Fruit fly (Drosophila melanogaster) whole organism, embryonic: Measurements from ENCODE around the gene CG7264.

Source experiments
- B-H2 ChIP-seq: fragments of 200-800 bp; sonication (Bioruptor generic); optimal IDR thresholded peaks from 2 replicates; lab custom pipeline; 2018; ENCODE audit warnings: missing biosample characterization, mild to moderate bottlenecking, missing genetic modification characterization
- Blimp-1 ChIP-seq: fragments of 200-800 bp; sonication (Bioruptor generic); optimal IDR thresholded peaks from 3 replicates; lab custom pipeline; 2018; ENCODE audit warnings: missing biosample characterization, missing genetic modification characterization, mild to moderate bottlenecking, moderate library complexity, missing genetic modification reagents
- C15 ChIP-seq: fragments of 200-800 bp; sonication (Bioruptor generic); IDR thresholded peaks from 3 replicates; pipeline ENCODE4 v1.3.6; 2022; ENCODE audit warnings: missing biosample characterization, missing genetic modification characterization
- CG11398 ChIP-seq: fragments of 200-800 bp; sonication (Bioruptor generic); optimal IDR thresholded peaks from 2 replicates; lab custom pipeline; 2016; ENCODE audit warnings: missing biosample characterization, missing genetic modification characterization
- CG12299 ChIP-seq: fragments of 200-800 bp; sonication (Bioruptor generic); optimal IDR thresholded peaks from 2 replicates; lab custom pipeline; 2018; ENCODE audit warnings: missing biosample characterization, mild to moderate bottlenecking, missing genetic modification characterization
- CG13424 ChIP-seq: fragments of 200-800 bp; sonication (Bioruptor generic); optimal IDR thresholded peaks from 2 replicates; lab custom pipeline; 2019; ENCODE audit warnings: missing biosample characterization, mild to moderate bottlenecking, missing genetic modification characterization, moderate library complexity
- CG14965 ChIP-seq: fragments of 200-800 bp; sonication (Bioruptor generic); optimal IDR thresholded peaks from 2 replicates; lab custom pipeline; 2016; ENCODE audit warnings: missing biosample characterization, missing genetic modification characterization, borderline replicate concordance
- CG16779 ChIP-seq: fragments of 200-800 bp; sonication (Bioruptor generic); IDR thresholded peaks from 2 replicates; pipeline ENCODE4 v1.3.6; 2022; ENCODE audit warnings: missing biosample characterization, missing genetic modification characterization
- CG17385 ChIP-seq: fragments of 200-800 bp; sonication (Bioruptor generic); optimal IDR thresholded peaks from 3 replicates; lab custom pipeline; 2018; ENCODE audit warnings: missing biosample characterization, mild to moderate bottlenecking, missing genetic modification characterization
- CG30403 ChIP-seq: fragments of 200-800 bp; sonication (Bioruptor generic); optimal IDR thresholded peaks from 3 replicates; lab custom pipeline; 2016; ENCODE audit warnings: missing biosample characterization, missing genetic modification characterization
- CG3281 ChIP-seq: fragments of 200-800 bp; sonication (Bioruptor generic); optimal IDR thresholded peaks from 3 replicates; lab custom pipeline; 2017; ENCODE audit warnings: missing biosample characterization, mild to moderate bottlenecking, missing genetic modification characterization
- CG4360 ChIP-seq: fragments of 200-800 bp; sonication (Bioruptor generic); IDR thresholded peaks from 2 replicates; pipeline ENCODE4 v1.3.6; 2022; ENCODE audit warnings: missing biosample characterization, missing genetic modification characterization
- CG4424 ChIP-seq: fragments of 200-800 bp; sonication (Bioruptor generic); optimal IDR thresholded peaks from 3 replicates; lab custom pipeline; 2016; ENCODE audit warnings: missing biosample characterization, missing genetic modification characterization
- CG4617 ChIP-seq: fragments of 200-800 bp; sonication (Bioruptor generic); optimal IDR thresholded peaks from 3 replicates; lab custom pipeline; 2016; ENCODE audit warnings: missing biosample characterization, missing genetic modification characterization, borderline replicate concordance
- CG6254 ChIP-seq: fragments of 200-800 bp; sonication (Bioruptor generic); optimal IDR thresholded peaks from 3 replicates; lab custom pipeline; 2017; ENCODE audit warnings: mild to moderate bottlenecking, missing biosample characterization, missing genetic modification reagents, missing genetic modification characterization
- CG7271 ChIP-seq: fragments of 200-800 bp; sonication (Bioruptor generic); optimal IDR thresholded peaks from 2 replicates; lab custom pipeline; 2018; ENCODE audit warnings: missing biosample characterization, mild to moderate bottlenecking, missing genetic modification characterization, moderate library complexity
- CG7357 ChIP-seq: fragments of 200-800 bp; sonication (Bioruptor generic); IDR thresholded peaks from 3 replicates; pipeline ENCODE4 v1.3.6; 2022; ENCODE audit warnings: missing biosample characterization, missing genetic modification characterization
- CG7928 ChIP-seq: fragments of 200-800 bp; sonication (Bioruptor generic); optimal IDR thresholded peaks from 2 replicates; lab custom pipeline; 2017; ENCODE audit warnings: missing biosample characterization, mild to moderate bottlenecking, missing genetic modification characterization
- CG8281 ChIP-seq: fragments of 200-800 bp; sonication (Bioruptor generic); optimal IDR thresholded peaks from 2 replicates; lab custom pipeline; 2018; ENCODE audit warnings: missing biosample characterization, mild to moderate bottlenecking, missing genetic modification characterization, moderate library complexity
- CG8388 ChIP-seq: fragments of 200-800 bp; sonication (Bioruptor generic); optimal IDR thresholded peaks from 2 replicates; lab custom pipeline; 2019; ENCODE audit warnings: missing biosample characterization, mild to moderate bottlenecking, missing genetic modification characterization, moderate library complexity
- Ets65A ChIP-seq: fragments of 200-800 bp; sonication (Bioruptor generic); peaks from one replicate; lab custom pipeline; 2016; ENCODE audit warnings: missing biosample characterization, missing genetic modification characterization
- Ets97D ChIP-seq: fragments of 200-800 bp; sonication (Bioruptor generic); optimal IDR thresholded peaks from 3 replicates; lab custom pipeline; 2016; ENCODE audit warnings: missing biosample characterization, missing genetic modification characterization
- HLH54F ChIP-seq: fragments of 200-800 bp; sonication (Bioruptor generic); optimal IDR thresholded peaks from 3 replicates; lab custom pipeline; 2016; ENCODE audit warnings: missing biosample characterization, missing genetic modification characterization
- Hand ChIP-seq: fragments of 200-800 bp; sonication (Bioruptor generic); optimal IDR thresholded peaks from 2 replicates; lab custom pipeline; 2017; ENCODE audit warnings: mild to moderate bottlenecking, missing biosample characterization, missing genetic modification reagents, missing genetic modification characterization
- Meics ChIP-seq: fragments of 200-800 bp; sonication (Bioruptor generic); optimal IDR thresholded peaks from 2 replicates; lab custom pipeline; 2017; ENCODE audit warnings: missing biosample characterization, mild to moderate bottlenecking, missing genetic modification characterization
- NFAT ChIP-seq: fragments of 200-800 bp; sonication (Bioruptor generic); IDR thresholded peaks from 2 replicates; pipeline ENCODE4 v1.3.6; 2022; ENCODE audit warnings: missing biosample characterization, missing genetic modification characterization
- Oaz ChIP-seq: fragments of 200-800 bp; sonication (Bioruptor generic); IDR thresholded peaks from 2 replicates; pipeline ENCODE4 v1.3.6; 2022; ENCODE audit warnings: missing biosample characterization, missing genetic modification characterization
- Sox102F ChIP-seq: fragments of 200-800 bp; sonication (Bioruptor generic); optimal IDR thresholded peaks from 2 replicates; lab custom pipeline; 2018; ENCODE audit warnings: missing biosample characterization, mild to moderate bottlenecking, missing genetic modification characterization, moderate library complexity
- Spps ChIP-seq: fragments of 200-800 bp; sonication (Bioruptor generic); optimal IDR thresholded peaks from 2 replicates; lab custom pipeline; 2018; ENCODE audit warnings: missing biosample characterization, mild to moderate bottlenecking, missing genetic modification characterization
- Sry-β ChIP-seq: fragments of 200-800 bp; sonication (Bioruptor generic); optimal IDR thresholded peaks from 2 replicates; lab custom pipeline; 2018; ENCODE audit warnings: missing biosample characterization, mild to moderate bottlenecking, missing genetic modification characterization, moderate library complexity
- Xbp1 ChIP-seq: fragments of 200-800 bp; sonication (Bioruptor generic); optimal IDR thresholded peaks from 3 replicates; lab custom pipeline; 2016; ENCODE audit warnings: missing biosample characterization, mild to moderate bottlenecking, missing genetic modification characterization
- al ChIP-seq: fragments of 200-800 bp; sonication (Bioruptor generic); IDR thresholded peaks from 2 replicates; pipeline ENCODE4 v1.3.6; 2022; ENCODE audit warnings: missing biosample characterization, missing genetic modification characterization
- ato ChIP-seq: fragments of 200-800 bp; sonication (Bioruptor generic); IDR thresholded peaks from 2 replicates; pipeline ENCODE4 v1.3.6; 2022; ENCODE audit warnings: missing biosample characterization, missing genetic modification characterization; ENCODE audit not compliant: partially characterized antibody
- az2 ChIP-seq: fragments of 200-800 bp; sonication (Bioruptor generic); optimal IDR thresholded peaks from 3 replicates; lab custom pipeline; 2016; ENCODE audit warnings: missing biosample characterization, missing genetic modification characterization
- dpn ChIP-seq, 2 experiments: fragments of 200-800 bp; sonication (Bioruptor generic); optimal IDR thresholded peaks; 3 replicates each; lab custom pipeline; 2016; ENCODE audit warnings: missing biosample characterization in 2 of 2, missing genetic modification characterization in 2 of 2
- fd3F ChIP-seq: fragments of 200-800 bp; sonication (Bioruptor generic); optimal IDR thresholded peaks from 2 replicates; lab custom pipeline; 2018; ENCODE audit warnings: missing biosample characterization, mild to moderate bottlenecking, missing genetic modification characterization, moderate library complexity
- ftz-f1 ChIP-seq: fragments of 200-800 bp; sonication (Bioruptor generic); optimal IDR thresholded peaks from 2 replicates; lab custom pipeline; 2016; ENCODE audit warnings: missing biosample characterization, missing genetic modification characterization
- gfzf ChIP-seq: fragments of 200-800 bp; sonication (Bioruptor generic); optimal IDR thresholded peaks from 2 replicates; lab custom pipeline; 2016; ENCODE audit warnings: missing biosample characterization, mild to moderate bottlenecking, missing genetic modification characterization, moderate library complexity
- hkb ChIP-seq, 2 experiments: fragments of 200-800 bp in 1 of 2; fragments of >200 bp in 1 of 2; sonication (Bioruptor generic) in 1 of 2; IDR thresholded peaks in 1 of 2; optimal IDR thresholded peaks in 1 of 2; 2 replicates each; pipeline versions ENCODE4 v1.3.6 to Lab custom; 2017 to 2022; ENCODE audit warnings: missing biosample characterization in 1 of 2, missing genetic modification characterization in 1 of 2
- lilli ChIP-seq: fragments of 200-800 bp; sonication (Bioruptor generic); optimal IDR thresholded peaks from 3 replicates; lab custom pipeline; 2016; ENCODE audit warnings: missing biosample characterization, missing genetic modification characterization
- nom ChIP-seq: fragments of 200-800 bp; sonication (Bioruptor generic); optimal IDR thresholded peaks from 2 replicates; lab custom pipeline; 2017; ENCODE audit warnings: missing biosample characterization, missing genetic modification characterization, mild to moderate bottlenecking, moderate library complexity, missing genetic modification reagents
- pfk ChIP-seq: fragments of 200-800 bp; sonication (Bioruptor generic); optimal IDR thresholded peaks from 2 replicates; lab custom pipeline; 2018; ENCODE audit warnings: missing biosample characterization, mild to moderate bottlenecking, missing genetic modification characterization, moderate library complexity
- pros ChIP-seq: fragments of 200-800 bp; sonication (Bioruptor generic); optimal IDR thresholded peaks from 3 replicates; lab custom pipeline; 2019; ENCODE audit warnings: missing biosample characterization, mild to moderate bottlenecking, missing genetic modification characterization, moderate library complexity
- sc ChIP-seq, 3 experiments: fragments of >200 bp in 2 of 3; fragments of 200-800 bp in 1 of 3; sonication (Bioruptor generic) in 1 of 3; optimal IDR thresholded peaks; 2 replicates in 2 of 3; 3 replicates in 1 of 3; lab custom pipeline; 2017; ENCODE audit warnings: mild to moderate bottlenecking in 1 of 3, missing biosample characterization in 1 of 3, missing genetic modification characterization in 1 of 3, missing genetic modification reagents in 1 of 3
- sima ChIP-seq: fragments of 200-800 bp; sonication (Bioruptor generic); optimal IDR thresholded peaks from 2 replicates; lab custom pipeline; 2016; ENCODE audit warnings: missing biosample characterization, missing genetic modification characterization
- sna ChIP-seq: fragments of 200-800 bp; sonication (Bioruptor generic); IDR thresholded peaks from 2 replicates; pipeline ENCODE4 v1.3.6; 2022; ENCODE audit warnings: missing biosample characterization, missing genetic modification characterization; ENCODE audit not compliant: partially characterized antibody
- ssp ChIP-seq: fragments of 200-800 bp; sonication (Bioruptor generic); IDR thresholded peaks from 2 replicates; pipeline ENCODE4 v1.3.6; 2022; ENCODE audit warnings: missing biosample characterization, missing genetic modification characterization
- tgo ChIP-seq: fragments of 200-800 bp; sonication (Bioruptor generic); IDR thresholded peaks from 3 replicates; pipeline ENCODE4 v1.3.6; 2022; ENCODE audit warnings: missing biosample characterization, missing genetic modification characterization
- tio ChIP-seq: fragments of 200-800 bp; sonication (Bioruptor generic); optimal IDR thresholded peaks from 2 replicates; lab custom pipeline; 2017; ENCODE audit warnings: missing biosample characterization, missing genetic modification characterization, inconsistent platforms
- trh ChIP-seq: fragments of 200-800 bp; sonication (Bioruptor generic); optimal IDR thresholded peaks from 2 replicates; lab custom pipeline; 2016; ENCODE audit warnings: missing biosample characterization, missing genetic modification characterization

The CG7264 gene

DNA sequence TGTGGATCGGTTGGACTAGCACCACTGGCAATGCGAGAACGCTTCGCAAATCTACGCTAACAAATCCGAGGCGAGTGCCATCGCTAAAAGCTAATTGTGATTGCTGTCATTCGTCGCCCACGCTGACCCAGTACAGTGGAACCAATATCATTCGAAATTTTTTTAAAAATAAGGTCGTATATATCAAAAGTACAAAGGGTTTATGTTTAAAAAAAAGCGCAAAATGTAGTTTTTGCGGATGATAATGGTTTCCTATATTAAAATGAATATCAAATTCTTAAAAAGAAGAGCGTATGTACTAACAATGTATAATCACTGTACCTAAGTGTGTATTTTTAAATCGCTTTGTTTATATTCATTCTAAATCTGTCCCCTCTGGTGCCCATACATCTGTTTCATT lies 43.5 kb upstream of the CG7264 start (continued):
- peak; percentile 17 for TF ChIP-seq CG7928 (GFP tag; lab: Kevin White, UChicago)
- no peak for TF ChIP-seq pros (GFP tag; lab: Kevin White, UChicago)
- no peak for TF ChIP-seq CG6254 (GFP tag; lab: Kevin White, UChicago)
- TF ChIP-seq HLH54F (GFP tag; lab: Kevin White, UChicago): no peak
- TF ChIP-seq sna: no peak
- TF ChIP-seq CG16779 (GFP tag; lab: Robert Waterston, UW): no peak
- peak; percentile 61 for TF ChIP-seq al
- TF ChIP-seq ssp (GFP tag; lab: Robert Waterston, UW): 0 out of 2 replicates have a peak, but pooled peaks have one; percentile 9
- no peak for TF ChIP-seq pfk (GFP tag; lab: Kevin White, UChicago)
- TF ChIP-seq dpn (GFP tag; optimal IDR thresholded peaks at IDR 0.05; lab: Kevin White, UChicago): peak in 1 of 2 experiments; percentile 23
- no peak for TF ChIP-seq Hand (GFP tag; lab: Kevin White, UChicago)
- TF ChIP-seq C15: no peak
- no peak for TF ChIP-seq gfzf (GFP tag; lab: Kevin White, UChicago)
- TF ChIP-seq CG3281 (GFP tag; lab: Kevin White, UChicago): peak; percentile 32
- TF ChIP-seq NFAT (GFP tag; lab: Robert Waterston, UW): peak; percentile 31; the same call in 1 of the 2 replicates
- TF ChIP-seq CG17385: no peak
- TF ChIP-seq CG8388 (GFP tag; lab: Kevin White, UChicago): no peak
- TF ChIP-seq nom (GFP tag; lab: Kevin White, UChicago): no peak
- TF ChIP-seq B-H2 (GFP tag; lab: Kevin White, UChicago): no peak
- TF ChIP-seq CG7357 (GFP tag; lab: Robert Waterston, UW): no peak
- TF ChIP-seq hkb (optimal IDR thresholded peaks at IDR 0.05; lab: Kevin White, UChicago): no peak
- peak; percentile 71 for TF ChIP-seq hkb (GFP tag; IDR thresholded peaks at IDR 0.05; lab: Robert Waterston, UW)
- TF ChIP-seq fd3F: peak; percentile 48
- no peak for TF ChIP-seq Blimp-1 (GFP tag; lab: Kevin White, UChicago)
- peak; percentile 1 for TF ChIP-seq CG4424 (GFP tag; lab: Kevin White, UChicago)
- TF ChIP-seq CG4617: no peak
- no peak for TF ChIP-seq ftz-f1 (GFP tag; lab: Kevin White, UChicago)
- no peak for TF ChIP-seq CG7271 (tag; lab: Kevin White, UChicago)
- TF ChIP-seq tgo (GFP tag; lab: Robert Waterston, UW): peak; percentile 67; the same call in 2 of the 3 replicates
- TF ChIP-seq Xbp1 (GFP tag; lab: Kevin White, UChicago): peak; percentile 41
- TF ChIP-seq CG30403 (GFP tag; lab: Kevin White, UChicago): peak; percentile 36
- TF ChIP-seq CG11398 (GFP tag; lab: Kevin White, UChicago): no peak
- peak; percentile 57 for TF ChIP-seq lilli (GFP tag; lab: Kevin White, UChicago)
- TF ChIP-seq CG13424 (tag; lab: Kevin White, UChicago): peak; percentile 69
- TF ChIP-seq Meics (GFP tag; lab: Kevin White, UChicago): peak; percentile 68
- TF ChIP-seq sima (GFP tag; lab: Kevin White, UChicago): no peak
- TF ChIP-seq Spps (tag; lab: Kevin White, UChicago): no peak
- no peak for TF ChIP-seq CG4360 (GFP tag; lab: Robert Waterston, UW)
- no peak for TF ChIP-seq sc (optimal IDR thresholded peaks at IDR 0.05; lab: Kevin White, UChicago)
- TF ChIP-seq sc (GFP tag; optimal IDR thresholded peaks at IDR 0.05; lab: Kevin White, UChicago): no peak
- no peak for TF ChIP-seq Ets65A (GFP tag; lab: Kevin White, UChicago)
- no peak for TF ChIP-seq Ets97D (GFP tag; lab: Kevin White, UChicago)
- TF ChIP-seq CG12299: no peak
- TF ChIP-seq az2 (GFP tag; lab: Kevin White, UChicago): peak; percentile 26
- no peak for TF ChIP-seq CG8281 (tag; lab: Kevin White, UChicago)
- no peak for TF ChIP-seq trh
- no peak for TF ChIP-seq ato (GFP tag; lab: Robert Waterston, UW)
- TF ChIP-seq Sox102F (GFP tag; lab: Kevin White, UChicago): peak; percentile 74
- TF ChIP-seq CG14965 (GFP tag; lab: Kevin White, UChicago): no peak
- no peak for TF ChIP-seq Oaz (GFP tag; lab: Robert Waterston, UW)
- no peak for TF ChIP-seq Sry-β (GFP tag; lab: Kevin White, UChicago)
- TF ChIP-seq tio (GFP tag; lab: Kevin White, UChicago): no peak
